Fruit fly (Drosophila melanogaster): ENCODE measurements around the gene mthl7.

The mthl7 gene

DNA sequence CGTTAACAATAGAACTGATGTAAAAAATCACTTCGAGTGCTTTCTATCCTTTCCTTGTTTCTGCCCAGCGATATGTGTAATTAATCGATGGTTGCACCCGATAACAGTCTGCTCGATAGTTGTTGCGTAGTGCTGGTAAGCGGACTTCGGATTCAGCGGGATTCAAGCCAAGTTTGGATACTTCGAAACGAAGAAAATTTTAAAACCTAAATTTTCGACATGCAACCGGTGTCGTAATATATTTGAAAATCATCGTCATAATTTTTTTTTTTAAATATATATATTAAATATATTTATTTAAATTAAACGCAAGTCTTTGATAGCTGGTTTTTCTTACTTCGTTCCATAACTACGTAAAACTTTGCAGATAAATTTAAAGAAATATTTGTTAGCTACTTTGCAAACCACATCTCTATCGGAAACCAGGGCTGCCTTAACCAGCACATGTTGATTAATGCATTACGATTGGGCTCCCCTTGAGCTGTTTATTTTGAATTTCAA is 17.5 kb upstream of the mthl7 start, which contains the start of the genes UbcE2M and Dhps (continued):
- TF ChIP-seq Stat92E (GFP tag; optimal IDR thresholded peaks at IDR 0.05) (no peak), CG8388 (GFP tag; optimal IDR thresholded peaks at IDR 0.05) (peak; percentile 66), CG7963 (GFP tag; IDR thresholded peaks at IDR 0.05; ENCODE audit: partially characterized antibody) (peak; percentile 63; the same call in 2 of the 3 replicates), ash1 (GFP tag; optimal IDR thresholded peaks at IDR 0.05) (no peak), CG2116 (GFP tag; optimal IDR thresholded peaks at IDR 0.05) (peak; percentile 83), CG32772 (GFP tag; IDR thresholded peaks at IDR 0.05) (peak; percentile 63), row (GFP tag; IDR thresholded peaks at IDR 0.05) (peak; percentile 93), CG33557 (GFP tag; optimal IDR thresholded peaks at IDR 0.05) (peak; percentile 66), Nf-YA (GFP tag; IDR thresholded peaks at IDR 0.05) (no peak), chinmo (GFP tag; IDR thresholded peaks at IDR 0.05; ENCODE audit: partially characterized antibody) (0 out of 4 replicates have a peak, but pooled peaks have one; percentile 62), CG13894 (tag; optimal IDR thresholded peaks at IDR 0.05) (no peak), seq (GFP tag; IDR thresholded peaks at IDR 0.05) (0 out of 2 replicates have a peak, but pooled peaks have one; percentile 26), CG13123 (GFP tag; optimal IDR thresholded peaks at IDR 0.05) (peak; percentile 59), org-1 (GFP tag; optimal IDR thresholded peaks at IDR 0.05) (no peak), Usf (GFP tag; optimal IDR thresholded peaks at IDR 0.05) (peak; percentile 73), Jarid2 (GFP tag; optimal IDR thresholded peaks at IDR 0.05) (no peak), CG12391 (tag; optimal IDR thresholded peaks at IDR 0.05) (peak; percentile 87), pnt (GFP tag; optimal IDR thresholded peaks at IDR 0.05) (peak; percentile 56), CHES-1-like (GFP tag; optimal IDR thresholded peaks at IDR 0.05) (peak; percentile 56), croc (GFP tag; conservative IDR thresholded peaks at IDR 0.05) (peak; percentile 57), grn (GFP tag; optimal IDR thresholded peaks at IDR 0.05) (no peak), CG14965 (GFP tag; optimal IDR thresholded peaks at IDR 0.05; ENCODE audit: borderline replicate concordance) (no peak), CG15073 (GFP tag; optimal IDR thresholded peaks at IDR 0.05) (no peak), ara (GFP tag; IDR thresholded peaks at IDR 0.05) (no peak), bcd (GFP tag; optimal IDR thresholded peaks at IDR 0.05) (peak; percentile 53), CG12659 (GFP tag; optimal IDR thresholded peaks at IDR 0.05) (peak; percentile 87), sd (tag; optimal IDR thresholded peaks at IDR 0.05) (no peak), CG7372 (GFP tag; IDR thresholded peaks at IDR 0.05) (0 out of 2 replicates have a peak, but pooled peaks have one; percentile 32), mam (GFP tag; optimal IDR thresholded peaks at IDR 0.05) (peak; percentile 73), CG10979 (tag; optimal IDR thresholded peaks at IDR 0.05) (peak; percentile 60), CG4854 (GFP tag; optimal IDR thresholded peaks at IDR 0.05) (peak; percentile 19), tgo (GFP tag; IDR thresholded peaks at IDR 0.05) (peak; percentile 71), onecut (GFP tag; IDR thresholded peaks at IDR 0.05) (peak; percentile 19; the same call in 1 of the 2 replicates), CG11723 (GFP tag; optimal IDR thresholded peaks at IDR 0.05) (no peak), CG3407 (GFP tag; optimal IDR thresholded peaks at IDR 0.05) (no peak), CG6765 (GFP tag; optimal IDR thresholded peaks at IDR 0.05) (peak; percentile 59), CG3065 (GFP tag; optimal IDR thresholded peaks at IDR 0.05) (peak; percentile 10), CG11247 (GFP tag; IDR thresholded peaks at IDR 0.05) (peak; percentile 50; the same call in 1 of the 2 replicates), CG4282 (GFP tag; optimal IDR thresholded peaks at IDR 0.05) (no peak), yki (optimal IDR thresholded peaks at IDR 0.05) (no peak), GATAe (GFP tag; conservative IDR thresholded peaks at IDR 0.05) (0 out of 2 replicates have a peak, but pooled peaks have one; percentile 11), CG12104 (GFP tag; optimal IDR thresholded peaks at IDR 0.05) (peak; percentile 43), CG10366 (GFP tag; IDR thresholded peaks at IDR 0.05) (peak; percentile 41; the same call in 1 of the 2 replicates), Dfd (GFP tag; optimal IDR thresholded peaks at IDR 0.05) (no peak), bbx (GFP tag; IDR thresholded peaks at IDR 0.05; ENCODE audit: partially characterized antibody) (peak; percentile 81), cg (GFP tag; optimal IDR thresholded peaks at IDR 0.05) (no peak), CG32532 (GFP tag; IDR thresholded peaks at IDR 0.05) (peak; percentile 74), CG2199 (GFP tag; IDR thresholded peaks at IDR 0.05) (no peak), CG10321 (GFP tag; IDR thresholded peaks at IDR 0.05) (no peak), cato (GFP tag; optimal IDR thresholded peaks at IDR 0.05; ENCODE audit: borderline replicate concordance) (peak; percentile 37)
